Fruit fly (Drosophila melanogaster) whole organism: ENCODE data around the gene CG46339.

Experiments used
- CG8478 ChIP-seq: fragments of >200 bp; optimal IDR thresholded peaks from 2 replicates; lab custom pipeline; 2018; ENCODE audit warnings: inconsistent platforms
- psq ChIP-seq: fragments of >200 bp; optimal IDR thresholded peaks from 2 replicates; lab custom pipeline; 2017
- usp ChIP-seq: fragments of >200 bp; optimal IDR thresholded peaks from 2 replicates; lab custom pipeline; 2017; ENCODE audit warnings: missing biosample characterization, missing genetic modification characterization, mixed read lengths

- TF ChIP-seq usp (GFP tag; lab: Kevin White, UChicago) (no peak), psq (lab: Kevin White, UChicago) (no peak), CG8478 (lab: Kevin White, UChicago) (no peak)
These were observed 21.8 kb upstream of the CG46339 start for dm6 chr3R:26893621-26894316.
